Worm (Caenorhabditis elegans): Measurements from ENCODE around the gene best-12.

best-12 gene

DNA sequence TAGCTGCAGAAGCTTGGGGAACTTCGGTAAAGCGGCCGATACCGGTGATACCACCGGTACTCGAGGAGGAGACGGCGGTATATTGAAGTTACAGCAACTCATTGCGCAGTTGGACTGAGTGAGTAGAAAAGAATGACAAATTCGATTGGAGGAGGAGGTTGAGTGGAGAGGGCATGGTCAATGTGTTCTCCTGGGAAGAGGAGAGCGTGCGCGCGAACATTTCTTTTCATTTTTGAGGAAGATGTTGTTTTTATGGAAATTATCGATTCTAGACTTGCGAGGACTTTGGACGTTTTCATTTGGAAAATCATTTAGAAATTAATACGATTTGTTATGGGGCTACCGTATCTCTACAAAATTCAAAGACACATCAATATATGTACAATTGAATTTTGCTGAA is 20.0 kb upstream of the best-12 start:
- TF ChIP-seq dve-1 (tag; optimal IDR thresholded peaks at IDR 0.05): no peak
- no peak for TF ChIP-seq ttx-3 (tag; optimal IDR thresholded peaks at IDR 0.05)
- TF ChIP-seq hlh-8 (tag; optimal IDR thresholded peaks at IDR 0.05): no peak
- TF ChIP-seq C08G9.2 (tag; optimal IDR thresholded peaks at IDR 0.05): no peak
- TF ChIP-seq lim-6 (tag; optimal IDR thresholded peaks at IDR 0.05): no peak
- TF ChIP-seq pros-1 (tag; optimal IDR thresholded peaks at IDR 0.05): no peak
- no peak for TF ChIP-seq pax-1 (tag; optimal IDR thresholded peaks at IDR 0.05)
- TF ChIP-seq fkh-10 (GFP tag; optimal IDR thresholded peaks at IDR 0.05): no peak

DNA sequence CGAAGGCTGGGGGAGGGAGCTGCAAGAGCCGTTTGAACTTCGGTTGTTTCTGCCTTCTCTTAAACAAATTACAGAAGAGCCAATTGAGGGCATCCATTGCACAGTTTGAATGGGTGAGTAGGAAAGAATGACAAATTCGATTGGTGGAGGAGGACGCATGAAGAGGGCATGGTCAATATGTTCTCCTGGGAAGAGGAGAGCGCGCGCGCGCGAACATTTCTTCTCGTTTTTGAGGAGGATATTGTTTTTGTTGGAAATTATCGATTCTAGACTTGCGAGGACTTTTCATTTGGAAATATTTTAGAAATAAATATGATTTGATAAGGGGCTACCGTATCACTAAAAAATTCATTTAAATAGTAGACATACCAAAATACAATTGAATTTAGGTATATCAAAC is 17.7 kb upstream of the best-12 start, which contains the start of gene T10C6.7:
Gene T10C6.7 (minus strand): TSS at position 143 of the 400 bp plus-strand sequence.
- TF ChIP-seq unc-42 (tag; optimal IDR thresholded peaks at IDR 0.05) (no peak), F13H6.1 (tag; optimal IDR thresholded peaks at IDR 0.05) (no peak), ceh-24 (tag; optimal IDR thresholded peaks at IDR 0.05) (no peak), pat-9 (tag; optimal IDR thresholded peaks at IDR 0.05) (no peak), pha-2 (tag; optimal IDR thresholded peaks at IDR 0.05) (no peak), hlh-8 (tag; optimal IDR thresholded peaks at IDR 0.05) (no peak), rnt-1 (tag; optimal IDR thresholded peaks at IDR 0.05) (no peak), C38D4.7 (GFP tag; optimal IDR thresholded peaks at IDR 0.05) (no peak), ceh-31 (tag; optimal IDR thresholded peaks at IDR 0.05) (no peak), ets-4 (tag; optimal IDR thresholded peaks at IDR 0.05) (no peak), nhr-232 (tag; optimal IDR thresholded peaks at IDR 0.05) (no peak), elt-2 (tag; optimal IDR thresholded peaks at IDR 0.05) (no peak), ceh-6 (GFP tag; optimal IDR thresholded peaks at IDR 0.05) (no peak), ceh-22 (tag; optimal IDR thresholded peaks at IDR 0.05) (no peak), npax-4 (tag; optimal IDR thresholded peaks at IDR 0.05) (no peak), madf-2 (tag; optimal IDR thresholded peaks at IDR 0.05) (no peak), Y22D7AL.16 (tag; optimal IDR thresholded peaks at IDR 0.05) (no peak), lin-11 (tag; optimal IDR thresholded peaks at IDR 0.05) (no peak)

DNA sequence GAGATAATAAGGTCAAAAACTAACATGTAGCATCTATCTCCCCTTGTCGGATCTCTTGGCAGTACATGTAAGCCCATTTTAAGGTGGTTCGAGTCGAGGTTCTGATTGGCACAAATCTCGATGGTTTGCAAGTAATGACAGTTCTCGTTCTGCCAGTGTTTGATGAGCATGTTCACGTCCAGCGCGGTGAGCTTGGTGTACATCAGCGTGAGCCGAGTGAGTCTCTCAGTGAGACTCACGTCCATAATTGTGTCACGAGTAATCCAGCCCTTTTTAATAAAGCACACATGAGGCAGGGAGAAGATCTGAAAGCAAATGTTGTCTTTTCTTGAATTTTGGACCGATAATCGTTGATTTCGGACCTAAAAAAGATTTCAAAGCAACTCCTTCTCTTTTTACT is 16.5 kb upstream of the best-12 start, which contains the start of gene T10C6.16:
Gene T10C6.16 (minus strand): TSS at position 245 of the 400 bp plus-strand sequence.
- TF ChIP-seq ceh-31 (tag; optimal IDR thresholded peaks at IDR 0.05) (no peak), nhr-11 (tag; optimal IDR thresholded peaks at IDR 0.05) (no peak), ceh-22 (tag; optimal IDR thresholded peaks at IDR 0.05) (no peak), ceh-14 (tag; optimal IDR thresholded peaks at IDR 0.05) (no peak), sdc-2 (tag; optimal IDR thresholded peaks at IDR 0.05) (no peak), fkh-10 (GFP tag; optimal IDR thresholded peaks at IDR 0.05) (no peak), hlh-30 (tag; optimal IDR thresholded peaks at IDR 0.05; ENCODE audit: insufficient read depth) (no peak), ets-4 (tag; optimal IDR thresholded peaks at IDR 0.05) (no peak), F13H6.1 (tag; optimal IDR thresholded peaks at IDR 0.05) (no peak), rnt-1 (tag; optimal IDR thresholded peaks at IDR 0.05) (no peak), ceh-2 (tag; optimal IDR thresholded peaks at IDR 0.05) (no peak), lim-6 (tag; optimal IDR thresholded peaks at IDR 0.05) (no peak), fkh-6 (tag; optimal IDR thresholded peaks at IDR 0.05) (no peak), ceh-30 (tag; optimal IDR thresholded peaks at IDR 0.05) (no peak)

DNA sequence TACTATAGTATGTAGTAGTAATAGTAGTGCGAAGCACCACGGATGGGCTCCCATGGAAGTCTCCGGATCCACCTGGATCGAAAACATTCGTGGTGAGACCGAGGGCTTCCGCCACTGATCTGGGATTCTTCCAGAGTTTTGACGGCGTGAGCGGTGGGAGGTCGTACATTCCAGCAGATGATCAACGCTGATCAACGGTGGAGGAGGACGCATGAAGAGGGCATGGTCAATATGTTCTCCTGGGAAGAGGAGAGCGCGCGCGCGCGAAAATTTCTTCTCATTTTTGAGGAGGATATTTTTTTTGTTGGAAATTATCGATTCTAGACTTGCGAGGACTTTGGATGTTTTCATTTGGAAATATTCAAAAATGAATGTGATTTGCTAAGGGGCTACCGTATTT is 15.8 kb upstream of the best-12 start:
- no peak for TF ChIP-seq ceh-18 (tag; optimal IDR thresholded peaks at IDR 0.05)
- no peak for TF ChIP-seq K09A11.1 (tag; optimal IDR thresholded peaks at IDR 0.05; ENCODE audit: insufficient read depth)
- no peak for TF ChIP-seq ceh-22 (tag; optimal IDR thresholded peaks at IDR 0.05)
- TF ChIP-seq pros-1 (tag; optimal IDR thresholded peaks at IDR 0.05): no peak
- no peak for TF ChIP-seq hlh-30 (tag; optimal IDR thresholded peaks at IDR 0.05; ENCODE audit: insufficient read depth)
- TF ChIP-seq madf-2 (tag; optimal IDR thresholded peaks at IDR 0.05): no peak
- TF ChIP-seq che-1 (tag; optimal IDR thresholded peaks at IDR 0.05): no peak
- TF ChIP-seq hlh-13 (GFP tag; optimal IDR thresholded peaks at IDR 0.05): no peak
- TF ChIP-seq tbx-7 (tag; optimal IDR thresholded peaks at IDR 0.05): no peak
- no peak for TF ChIP-seq hlh-8 (tag; optimal IDR thresholded peaks at IDR 0.05)
- no peak for TF ChIP-seq elt-4 (tag; optimal IDR thresholded peaks at IDR 0.05)
- TF ChIP-seq sdc-2 (tag; optimal IDR thresholded peaks at IDR 0.05): no peak
- no peak for TF ChIP-seq unc-86 (tag; optimal IDR thresholded peaks at IDR 0.05)
- no peak for TF ChIP-seq zip-5 (tag; optimal IDR thresholded peaks at IDR 0.05)
- no peak for TF ChIP-seq K02D7.2 (tag; optimal IDR thresholded peaks at IDR 0.05)

Measured in whole organism, late embryonic.